Fruit fly (Drosophila melanogaster): ENCODE results near the gene CG31156.
A peak's percentile ranks its signal among the peaks of the same experiment; 100 is the strongest.

The CG31156 gene

DNA sequence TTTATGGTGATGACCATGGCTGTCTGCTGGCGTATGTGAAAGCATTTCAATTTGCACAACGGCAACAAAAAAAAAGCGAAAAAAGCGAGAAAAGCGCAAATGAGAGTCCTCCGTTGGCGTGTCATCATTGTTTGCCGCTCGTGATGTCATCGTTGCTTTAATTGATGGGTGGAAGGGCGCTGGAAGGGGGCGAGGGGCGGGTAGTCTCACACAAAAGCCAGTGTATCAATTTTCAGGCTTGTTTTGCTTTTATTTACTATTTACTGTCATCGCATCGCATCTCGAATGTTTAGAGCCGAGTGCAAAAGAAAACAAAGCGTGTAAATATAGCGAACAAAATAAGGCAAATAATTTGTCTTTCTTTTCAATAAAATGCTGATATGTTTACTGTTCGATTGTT is 24.1 kb downstream of the CG31156 start:
- TF ChIP-seq dmrt93B (GFP tag; optimal IDR thresholded peaks at IDR 0.05) (peak; percentile 13), fru (GFP tag; optimal IDR thresholded peaks at IDR 0.05) (no peak), rgr (GFP tag; optimal IDR thresholded peaks at IDR 0.05) (peak; percentile 29)

dm6 chr3R:22588756-22589155 is 24.7 kb downstream of the CG31156 start:
- TF ChIP-seq brk (GFP tag; optimal IDR thresholded peaks at IDR 0.05) (no peak), fru (GFP tag; optimal IDR thresholded peaks at IDR 0.05) (no peak), sage (GFP tag; optimal IDR thresholded peaks at IDR 0.05) (no peak), pan (optimal IDR thresholded peaks at IDR 0.05) (no peak), ey (GFP tag; optimal IDR thresholded peaks at IDR 0.05) (no peak), Dfd (GFP tag; optimal IDR thresholded peaks at IDR 0.05) (no peak), GATAd (GFP tag; optimal IDR thresholded peaks at IDR 0.05) (no peak), Hr83 (GFP tag; optimal IDR thresholded peaks at IDR 0.05; ENCODE audit: poor library complexity, severe bottlenecking) (no peak), psq (GFP tag; optimal IDR thresholded peaks at IDR 0.05) (no peak), Jra (GFP tag; optimal IDR thresholded peaks at IDR 0.05) (no peak), Sp1 (GFP tag; optimal IDR thresholded peaks at IDR 0.05) (no peak), tai (GFP tag; optimal IDR thresholded peaks at IDR 0.05) (no peak), Hr78 (GFP tag; optimal IDR thresholded peaks at IDR 0.05) (no peak), CG9705 (GFP tag; optimal IDR thresholded peaks at IDR 0.05) (no peak)

DNA sequence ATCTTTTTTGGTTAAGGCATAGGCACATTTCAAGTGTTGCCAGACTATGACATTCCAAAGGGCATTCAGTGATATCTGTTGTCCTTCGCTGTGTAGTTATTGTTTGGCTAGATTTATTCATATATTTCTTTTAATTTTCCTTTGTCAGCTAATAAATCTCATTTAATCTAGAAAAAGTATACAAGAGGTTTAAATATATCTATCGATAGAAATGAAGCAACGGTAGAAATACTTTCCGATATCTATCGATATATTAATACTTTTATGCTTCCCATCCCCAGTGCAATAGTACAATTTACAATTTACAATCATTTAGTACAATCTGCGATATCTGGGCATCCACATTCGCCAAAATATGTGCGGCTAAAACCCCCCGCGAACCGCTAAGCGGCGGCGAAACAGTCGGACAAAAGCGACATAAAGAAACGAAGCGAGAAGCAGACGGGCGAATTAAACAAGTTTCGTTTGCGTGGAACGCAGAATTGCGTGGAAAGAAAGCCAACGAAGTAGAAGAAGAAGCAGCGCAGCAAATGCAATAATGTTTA is 26.0 kb downstream of the CG31156 start, which contains the start of gene Efa6:
Gene Efa6 (plus strand): TSS at position 337 of the 545 bp plus-strand sequence.
- TF ChIP-seq sage (GFP tag; optimal IDR thresholded peaks at IDR 0.05) (no peak), Jra (GFP tag; optimal IDR thresholded peaks at IDR 0.05) (peak; percentile 63), h (GFP tag; optimal IDR thresholded peaks at IDR 0.05) (peak; percentile 74), tai (GFP tag; optimal IDR thresholded peaks at IDR 0.05) (no peak), Mio (GFP tag; optimal IDR thresholded peaks at IDR 0.05) (no peak), Dif (GFP tag; optimal IDR thresholded peaks at IDR 0.05; ENCODE audit: partially characterized antibody) (no peak), br (GFP tag; optimal IDR thresholded peaks at IDR 0.05) (no peak), dsf (GFP tag; optimal IDR thresholded peaks at IDR 0.05; ENCODE audit: borderline replicate concordance) (peak; percentile 27), pan (optimal IDR thresholded peaks at IDR 0.05) (no peak), Hr83 (GFP tag; optimal IDR thresholded peaks at IDR 0.05; ENCODE audit: poor library complexity, severe bottlenecking) (no peak), CG32264 (GFP tag; optimal IDR thresholded peaks at IDR 0.05) (no peak), Hr78 (GFP tag; optimal IDR thresholded peaks at IDR 0.05) (no peak), dmrt93B (GFP tag; optimal IDR thresholded peaks at IDR 0.05) (no peak), Vsx2 (GFP tag; optimal IDR thresholded peaks at IDR 0.05; ENCODE audit: partially characterized antibody) (no peak), GATAd (GFP tag; optimal IDR thresholded peaks at IDR 0.05) (peak; percentile 29), Myc (optimal IDR thresholded peaks at IDR 0.05) (peak; percentile 31), psq (GFP tag; optimal IDR thresholded peaks at IDR 0.05) (peak; percentile 89), CrebA (GFP tag; optimal IDR thresholded peaks at IDR 0.05; ENCODE audit: borderline replicate concordance) (no peak), CG9705 (GFP tag; optimal IDR thresholded peaks at IDR 0.05) (peak; percentile 12), usp (GFP tag; optimal IDR thresholded peaks at IDR 0.05) (no peak), sv (GFP tag; optimal IDR thresholded peaks at IDR 0.05) (peak; percentile 30), Abd-B (GFP tag; optimal IDR thresholded peaks at IDR 0.05) (no peak), Dfd (GFP tag; optimal IDR thresholded peaks at IDR 0.05) (no peak), foxo (GFP tag; optimal IDR thresholded peaks at IDR 0.05) (peak in 1 of 2 experiments; percentile 32), fru (GFP tag; optimal IDR thresholded peaks at IDR 0.05) (no peak), jim (GFP tag; optimal IDR thresholded peaks at IDR 0.05) (no peak), ey (GFP tag; optimal IDR thresholded peaks at IDR 0.05) (peak; percentile 3), Sp1 (GFP tag; optimal IDR thresholded peaks at IDR 0.05) (peak; percentile 36), N (GFP tag; optimal IDR thresholded peaks at IDR 0.05) (no peak), HLH106 (tag; optimal IDR thresholded peaks at IDR 0.05) (peak; percentile 31), rgr (GFP tag; optimal IDR thresholded peaks at IDR 0.05) (peak; percentile 52), Rel (GFP tag; optimal IDR thresholded peaks at IDR 0.05) (no peak), Rel (tag; optimal IDR thresholded peaks at IDR 0.05) (peak; percentile 88), Hnf4 (GFP tag; optimal IDR thresholded peaks at IDR 0.05) (peak; percentile 43), dl (GFP tag; optimal IDR thresholded peaks at IDR 0.05; ENCODE audit: insufficient read depth in 1 of 2, partially characterized antibody in 2 of 2) (no peak), brk (GFP tag; optimal IDR thresholded peaks at IDR 0.05) (no peak), woc (GFP tag; optimal IDR thresholded peaks at IDR 0.05) (no peak), OdsH (GFP tag; optimal IDR thresholded peaks at IDR 0.05) (peak; percentile 57), lola (GFP tag; optimal IDR thresholded peaks at IDR 0.05) (no peak)
